Fruit fly (Drosophila melanogaster) whole organism, embryonic: Measurements from ENCODE around the gene CG42449.

Source experiments
- BtbVII ChIP-seq: fragments of 200-800 bp; sonication (Bioruptor generic); optimal IDR thresholded peaks from 3 replicates; lab custom pipeline; 2017; ENCODE audit warnings: missing biosample characterization, mild to moderate bottlenecking, missing genetic modification characterization
- CG10321 ChIP-seq: fragments of 200-800 bp; sonication (Bioruptor generic); IDR thresholded peaks from 2 replicates; pipeline ENCODE4 v1.3.6; 2022; ENCODE audit warnings: missing biosample characterization, missing genetic modification characterization
- CG11398 ChIP-seq: fragments of 200-800 bp; sonication (Bioruptor generic); optimal IDR thresholded peaks from 2 replicates; lab custom pipeline; 2016; ENCODE audit warnings: missing biosample characterization, missing genetic modification characterization
- CG11560 ChIP-seq: fragments of 200-800 bp; sonication (Bioruptor generic); IDR thresholded peaks from 3 replicates; pipeline ENCODE4 v1.3.6; 2022; ENCODE audit warnings: missing biosample characterization, missing genetic modification characterization
- CG12219 ChIP-seq: fragments of 200-800 bp; sonication (Bioruptor generic); optimal IDR thresholded peaks from 3 replicates; lab custom pipeline; 2018; ENCODE audit warnings: missing biosample characterization, mild to moderate bottlenecking, missing genetic modification characterization
- CG12391 ChIP-seq: fragments of 200-800 bp; sonication (Bioruptor generic); optimal IDR thresholded peaks from 3 replicates; lab custom pipeline; 2018; ENCODE audit warnings: missing biosample characterization, mild to moderate bottlenecking, missing genetic modification characterization, moderate library complexity
- CG12659 ChIP-seq: fragments of 200-800 bp; sonication (Bioruptor generic); optimal IDR thresholded peaks from 3 replicates; lab custom pipeline; 2017; ENCODE audit warnings: mild to moderate bottlenecking, missing biosample characterization, missing genetic modification reagents, missing genetic modification characterization
- CG13424 ChIP-seq: fragments of 200-800 bp; sonication (Bioruptor generic); optimal IDR thresholded peaks from 2 replicates; lab custom pipeline; 2019; ENCODE audit warnings: missing biosample characterization, mild to moderate bottlenecking, missing genetic modification characterization, moderate library complexity
- CG14050 ChIP-seq: fragments of 200-800 bp; sonication (Bioruptor generic); IDR thresholded peaks from 3 replicates; pipeline ENCODE4 v1.3.6; 2022; ENCODE audit warnings: missing biosample characterization, missing genetic modification characterization
- CG14710 ChIP-seq: fragments of 200-800 bp; sonication (Bioruptor generic); optimal IDR thresholded peaks from 3 replicates; lab custom pipeline; 2019; ENCODE audit warnings: missing biosample characterization, mild to moderate bottlenecking, missing genetic modification characterization, moderate library complexity
- CG15479 ChIP-seq: fragments of 200-800 bp; sonication (Bioruptor generic); optimal IDR thresholded peaks from 3 replicates; lab custom pipeline; 2019; ENCODE audit warnings: missing biosample characterization, mild to moderate bottlenecking, missing genetic modification characterization, moderate library complexity
- CG15601 ChIP-seq: fragments of 200-800 bp; sonication (Bioruptor generic); optimal IDR thresholded peaks from 3 replicates; lab custom pipeline; 2019; ENCODE audit warnings: missing biosample characterization, mild to moderate bottlenecking, missing genetic modification characterization, moderate library complexity
- CG3163 ChIP-seq: fragments of 200-800 bp; sonication (Bioruptor generic); optimal IDR thresholded peaks from 3 replicates; lab custom pipeline; 2016; ENCODE audit warnings: missing biosample characterization, missing genetic modification characterization
- CG33557 ChIP-seq: fragments of 200-800 bp; sonication (Bioruptor generic); optimal IDR thresholded peaks from 2 replicates; lab custom pipeline; 2019; ENCODE audit warnings: missing biosample characterization, mild to moderate bottlenecking, missing genetic modification characterization, moderate library complexity
- CG4707 ChIP-seq: fragments of 200-800 bp; sonication (Bioruptor generic); optimal IDR thresholded peaks from 2 replicates; lab custom pipeline; 2018; ENCODE audit warnings: missing biosample characterization, mild to moderate bottlenecking, missing genetic modification characterization, moderate library complexity
- CG4820 ChIP-seq: fragments of 200-800 bp; sonication (Bioruptor generic); optimal IDR thresholded peaks from 3 replicates; lab custom pipeline; 2016; ENCODE audit warnings: missing biosample characterization, missing genetic modification characterization
- CG5180 ChIP-seq: fragments of 200-800 bp; sonication (Bioruptor generic); optimal IDR thresholded peaks from 3 replicates; lab custom pipeline; 2017; ENCODE audit warnings: missing biosample characterization, missing genetic modification characterization, mild to moderate bottlenecking, moderate library complexity, missing genetic modification reagents
- CG6689 ChIP-seq: fragments of 200-800 bp; sonication (Bioruptor generic); IDR thresholded peaks from 2 replicates; pipeline ENCODE4 v1.3.6; 2022; ENCODE audit warnings: missing biosample characterization, missing genetic modification characterization
- CG7556 ChIP-seq: fragments of 200-800 bp; sonication (Bioruptor generic); optimal IDR thresholded peaks from 2 replicates; lab custom pipeline; 2017; ENCODE audit warnings: missing biosample characterization, mild to moderate bottlenecking, missing genetic modification characterization
- CG8281 ChIP-seq: fragments of 200-800 bp; sonication (Bioruptor generic); optimal IDR thresholded peaks from 2 replicates; lab custom pipeline; 2018; ENCODE audit warnings: missing biosample characterization, mild to moderate bottlenecking, missing genetic modification characterization, moderate library complexity
- CG8944 ChIP-seq: fragments of 200-800 bp; sonication (Bioruptor generic); optimal IDR thresholded peaks from 3 replicates; lab custom pipeline; 2016; ENCODE audit warnings: missing biosample characterization, missing genetic modification characterization
- CG9727 ChIP-seq: fragments of 200-800 bp; sonication (Bioruptor generic); optimal IDR thresholded peaks from 3 replicates; lab custom pipeline; 2017; ENCODE audit warnings: missing biosample characterization, mild to moderate bottlenecking, missing genetic modification characterization
- CG9817 ChIP-seq: fragments of 200-800 bp; sonication (Bioruptor generic); optimal IDR thresholded peaks from 2 replicates; lab custom pipeline; 2018; ENCODE audit warnings: missing biosample characterization, mild to moderate bottlenecking, missing genetic modification characterization, moderate library complexity
- CG9932 ChIP-seq: fragments of 200-800 bp; sonication (Bioruptor generic); IDR thresholded peaks from 2 replicates; pipeline ENCODE4 v1.3.6; 2022; ENCODE audit warnings: missing biosample characterization, missing genetic modification characterization
- Chrac-16 ChIP-seq: fragments of 200-800 bp; sonication (Bioruptor generic); optimal IDR thresholded peaks from 3 replicates; lab custom pipeline; 2016; ENCODE audit warnings: missing biosample characterization, missing genetic modification characterization
- CkIIα-i1 ChIP-seq: fragments of 200-800 bp; sonication (Bioruptor generic); IDR thresholded peaks from 2 replicates; pipeline ENCODE4 v1.3.6; 2022; ENCODE audit warnings: missing biosample characterization, missing genetic modification characterization
- D19A ChIP-seq: fragments of 200-800 bp; optimal IDR thresholded peaks from 3 replicates; lab custom pipeline; 2019; ENCODE audit warnings: missing biosample characterization, mild to moderate bottlenecking, missing genetic modification characterization, moderate library complexity
- Dbx ChIP-seq: fragments of 200-800 bp; sonication (Bioruptor generic); IDR thresholded peaks from 3 replicates; pipeline ENCODE4 v1.3.6; 2022; ENCODE audit warnings: missing biosample characterization, missing genetic modification characterization
- Elba2 ChIP-seq: fragments of 200-800 bp; sonication (Bioruptor generic); optimal IDR thresholded peaks from 3 replicates; lab custom pipeline; 2016; ENCODE audit warnings: missing biosample characterization, missing genetic modification characterization
- Ets97D ChIP-seq: fragments of 200-800 bp; sonication (Bioruptor generic); optimal IDR thresholded peaks from 3 replicates; lab custom pipeline; 2016; ENCODE audit warnings: missing biosample characterization, missing genetic modification characterization
- Lhr ChIP-seq: fragments of 200-800 bp; sonication (Bioruptor generic); optimal IDR thresholded peaks from 3 replicates; lab custom pipeline; 2017; ENCODE audit warnings: mild to moderate bottlenecking, missing biosample characterization, missing genetic modification reagents, missing genetic modification characterization
- MTF-1 ChIP-seq: fragments of 200-800 bp; sonication (Bioruptor generic); optimal IDR thresholded peaks from 2 replicates; lab custom pipeline; 2018; ENCODE audit warnings: missing biosample characterization, mild to moderate bottlenecking, missing genetic modification characterization, borderline replicate concordance
- NC2β ChIP-seq: fragments of 200-800 bp; sonication (Bioruptor generic); optimal IDR thresholded peaks from 2 replicates; lab custom pipeline; 2016; ENCODE audit warnings: missing biosample characterization, missing genetic modification characterization
- NfI ChIP-seq: fragments of 200-800 bp; sonication (Bioruptor generic); optimal IDR thresholded peaks from 3 replicates; lab custom pipeline; 2018; ENCODE audit warnings: missing biosample characterization, mild to moderate bottlenecking, missing genetic modification characterization, moderate library complexity
- Poxn ChIP-seq: fragments of 200-800 bp; sonication (Bioruptor generic); IDR thresholded peaks from 2 replicates; pipeline ENCODE4 v1.3.6; 2022; ENCODE audit warnings: missing biosample characterization, missing genetic modification characterization
- Sry-β ChIP-seq: fragments of 200-800 bp; sonication (Bioruptor generic); optimal IDR thresholded peaks from 2 replicates; lab custom pipeline; 2018; ENCODE audit warnings: missing biosample characterization, mild to moderate bottlenecking, missing genetic modification characterization, moderate library complexity
- aop ChIP-seq: fragments of 200-800 bp; sonication (Bioruptor generic); IDR thresholded peaks from 2 replicates; pipeline ENCODE4 v1.3.6; 2022; ENCODE audit warnings: missing biosample characterization, missing genetic modification characterization
- ash1 ChIP-seq: fragments of 200-800 bp; sonication (Bioruptor generic); optimal IDR thresholded peaks from 2 replicates; lab custom pipeline; 2018; ENCODE audit warnings: missing biosample characterization, mild to moderate bottlenecking, missing genetic modification characterization
- chm ChIP-seq: fragments of 200-800 bp; sonication (Bioruptor generic); IDR thresholded peaks from 2 replicates; pipeline ENCODE4 v1.3.6; 2022; ENCODE audit warnings: missing biosample characterization, missing genetic modification characterization
- corto ChIP-seq: fragments of 200-800 bp; sonication (Bioruptor generic); optimal IDR thresholded peaks from 2 replicates; lab custom pipeline; 2016; ENCODE audit warnings: missing biosample characterization, mild to moderate bottlenecking, missing genetic modification characterization, moderate library complexity
- crp ChIP-seq, 2 experiments: fragments of 200-800 bp; sonication (Bioruptor generic); optimal IDR thresholded peaks; 2 replicates in 1 of 2; 3 replicates in 1 of 2; lab custom pipeline; 2017; ENCODE audit warnings: missing biosample characterization in 2 of 2, missing genetic modification characterization in 2 of 2, mild to moderate bottlenecking in 1 of 2, moderate library complexity in 1 of 2
- dmrt99B ChIP-seq: fragments of 200-800 bp; sonication (Bioruptor generic); optimal IDR thresholded peaks from 2 replicates; lab custom pipeline; 2018; ENCODE audit warnings: missing biosample characterization, mild to moderate bottlenecking, missing genetic modification characterization, moderate library complexity
- h ChIP-seq: fragments of >200 bp; optimal IDR thresholded peaks from 2 replicates; lab custom pipeline; 2017
- maf-S ChIP-seq: fragments of 200-800 bp; sonication (Bioruptor generic); optimal IDR thresholded peaks from 2 replicates; lab custom pipeline; 2016; ENCODE audit warnings: missing biosample characterization, missing genetic modification characterization
- odd ChIP-seq: fragments of 200-800 bp; sonication (Bioruptor generic); optimal IDR thresholded peaks from 2 replicates; lab custom pipeline; 2017; ENCODE audit warnings: missing biosample characterization, mild to moderate bottlenecking, missing genetic modification characterization
- phol ChIP-seq: fragments of 200-800 bp; sonication (Bioruptor generic); optimal IDR thresholded peaks from 3 replicates; lab custom pipeline; 2018; ENCODE audit warnings: missing biosample characterization, mild to moderate bottlenecking, missing genetic modification characterization, moderate library complexity
- row ChIP-seq: fragments of 200-800 bp; sonication (Bioruptor generic); IDR thresholded peaks from 3 replicates; pipeline ENCODE4 v1.3.6; 2022; ENCODE audit warnings: missing biosample characterization, missing genetic modification characterization
- tll ChIP-seq, 2 experiments: fragments of 200-800 bp in 1 of 2; fragments of >200 bp in 1 of 2; sonication (Bioruptor generic) in 1 of 2; optimal IDR thresholded peaks; 2 replicates each; lab custom pipeline; 2017 to 2019; ENCODE audit warnings: missing biosample characterization in 2 of 2, missing genetic modification characterization in 2 of 2, mild to moderate bottlenecking in 1 of 2, moderate library complexity in 1 of 2
- tna ChIP-seq: fragments of 200-800 bp; sonication (Bioruptor generic); IDR thresholded peaks from 2 replicates; pipeline ENCODE4 v1.3.6; 2022; ENCODE audit warnings: missing biosample characterization, missing genetic modification characterization; ENCODE audit not compliant: partially characterized antibody

CG42449 gene

DNA sequence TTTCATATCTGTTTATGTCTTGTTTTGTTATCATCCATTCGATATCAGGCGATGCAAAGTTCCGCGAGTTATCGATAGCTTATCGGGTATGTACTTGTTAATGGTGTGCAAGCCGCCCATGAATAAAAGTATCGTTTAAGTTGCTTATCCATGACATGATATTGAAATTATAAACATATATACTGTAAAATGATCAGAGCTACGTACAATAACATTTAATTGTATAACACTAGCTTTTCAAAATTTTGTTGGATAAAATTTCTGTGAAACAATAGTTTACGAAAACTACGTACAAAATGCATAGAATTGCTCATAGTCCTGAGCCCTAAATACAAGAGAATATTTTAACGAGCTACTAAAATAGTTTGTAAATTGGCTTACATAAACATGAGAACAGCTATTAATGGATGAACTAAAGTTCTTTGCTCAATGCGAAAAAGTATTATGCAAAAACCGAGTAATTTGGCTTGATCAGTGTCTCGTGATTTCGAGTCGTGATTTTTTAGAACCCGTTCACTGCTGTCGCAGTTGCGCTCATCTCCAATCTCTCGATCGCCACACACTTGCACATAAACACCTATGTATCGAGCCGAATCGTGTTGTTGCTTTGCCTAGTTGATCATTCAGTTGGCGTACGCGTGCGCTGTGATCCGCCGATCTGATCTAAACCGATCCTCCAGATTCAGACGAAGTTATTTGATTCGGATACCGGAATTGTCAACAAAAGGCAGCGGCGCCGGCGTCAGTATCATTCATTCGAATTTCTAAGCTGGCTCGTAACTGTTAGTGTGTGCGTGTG lies 6.6 kb downstream of the CG42449 start, which contains the start of the genes PGAP1 and cv (continued):
- TF ChIP-seq tll (GFP tag; optimal IDR thresholded peaks at IDR 0.05; lab: Kevin White, UChicago) (peak; percentile 22 to 29), CG12391 (peak; percentile 48), D19A (tag; lab: Kevin White, UChicago) (no peak), Lhr (GFP tag; lab: Kevin White, UChicago) (peak; percentile 12), CG33557 (GFP tag; lab: Kevin White, UChicago) (no peak), NC2β (GFP tag; lab: Kevin White, UChicago) (no peak), CG7556 (peak; percentile 18), CG13424 (tag; lab: Kevin White, UChicago) (peak; percentile 33), CG15601 (tag; lab: Kevin White, UChicago) (no peak), Chrac-16 (GFP tag; lab: Kevin White, UChicago) (peak; percentile 22), odd (GFP tag; lab: Kevin White, UChicago) (no peak), row (GFP tag; lab: Robert Waterston, UW) (peak; percentile 75), corto (no peak), chm (GFP tag; lab: Robert Waterston, UW) (no peak), CG8944 (GFP tag; lab: Kevin White, UChicago) (peak; percentile 3), CkIIα-i1 (GFP tag; lab: Robert Waterston, UW) (no peak), CG11398 (no peak), CG9932 (GFP tag; lab: Robert Waterston, UW) (peak; percentile 63), CG11560 (tag; lab: Robert Waterston, UW) (peak; percentile 96), aop (no peak), Dbx (GFP tag; lab: Robert Waterston, UW) (no peak), phol (tag; lab: Kevin White, UChicago) (peak; percentile 45), Poxn (GFP tag; lab: Robert Waterston, UW) (no peak), CG15479 (GFP tag; lab: Kevin White, UChicago) (peak; percentile 81), CG14050 (GFP tag; lab: Robert Waterston, UW) (no peak), dmrt99B (tag; lab: Kevin White, UChicago) (no peak), CG10321 (GFP tag; lab: Robert Waterston, UW) (no peak), MTF-1 (GFP tag; lab: Kevin White, UChicago) (no peak), CG3163 (GFP tag; lab: Kevin White, UChicago) (no peak), ash1 (GFP tag; lab: Kevin White, UChicago) (no peak), CG4707 (GFP tag; lab: Kevin White, UChicago) (no peak), Ets97D (GFP tag; lab: Kevin White, UChicago) (no peak), CG5180 (peak; percentile 60), CG8281 (tag; lab: Kevin White, UChicago) (no peak), CG12659 (GFP tag; lab: Kevin White, UChicago) (peak; percentile 36), Elba2 (GFP tag; lab: Kevin White, UChicago) (no peak), Sry-β (peak; percentile 78), tna (GFP tag; lab: Robert Waterston, UW) (peak; percentile 38), CG9817 (peak; percentile 8), h (lab: Kevin White, UChicago) (no peak), CG12219 (GFP tag; lab: Kevin White, UChicago) (no peak), maf-S (GFP tag; lab: Kevin White, UChicago) (no peak), crp (GFP tag; optimal IDR thresholded peaks at IDR 0.05; lab: Kevin White, UChicago) (no peak), BtbVII (no peak), NfI (GFP tag; lab: Kevin White, UChicago) (no peak), CG6689 (GFP tag; lab: Robert Waterston, UW) (no peak), CG14710 (peak; percentile 50), CG4820 (GFP tag; lab: Kevin White, UChicago) (no peak), CG9727 (GFP tag; lab: Kevin White, UChicago) (peak; percentile 26)
